Worm (Caenorhabditis elegans): Measurements from ENCODE around the gene nhr-185.

DNA sequence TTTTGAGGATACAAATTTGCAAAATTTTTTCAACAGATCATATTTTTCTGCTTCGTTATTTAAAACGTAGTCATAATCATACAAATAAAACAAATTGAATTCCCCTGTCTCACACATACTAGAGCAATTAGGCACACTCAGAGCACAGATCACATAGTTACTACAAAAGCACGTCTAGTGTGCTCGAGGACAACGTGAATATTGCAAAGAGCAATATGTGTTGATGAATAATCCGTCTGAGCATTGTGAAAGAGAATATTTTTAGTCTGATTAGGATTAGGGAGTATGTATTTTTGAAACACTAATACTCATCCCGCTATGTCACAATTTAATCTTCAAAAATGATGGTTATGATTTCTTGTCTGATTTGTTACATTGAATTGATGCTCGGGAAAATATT lies 30.1 kb upstream of the nhr-185 start:
- TF ChIP-seq nhr-111 (GFP tag; optimal IDR thresholded peaks at IDR 0.05) (no peak), nhr-11 (tag; optimal IDR thresholded peaks at IDR 0.05) (no peak), zag-1 (tag; optimal IDR thresholded peaks at IDR 0.05) (no peak), nhr-76 (tag; optimal IDR thresholded peaks at IDR 0.05) (no peak)
